Worm (Caenorhabditis elegans) whole organism, midembryonic: Measurements from ENCODE around the gene F19B10.5.

Experiments
- T22C8.4 ChIP-seq: fragments of 200-800 bp; sonication (Bioruptor generic); IDR thresholded peaks from 2 replicates; pipeline ENCODE4 v1.3.6; 2022; ENCODE audit warnings: missing genetic modification characterization, missing compliant biosample characterization
- cog-1 ChIP-seq: sonication (generic microtip); optimal IDR thresholded peaks from 2 replicates; lab custom pipeline; 2016; ENCODE audit warnings: missing genetic modification characterization, missing compliant biosample characterization
- flt-1 ChIP-seq: fragments of 200-800 bp; sonication (Bioruptor generic); IDR thresholded peaks from 2 replicates; pipeline ENCODE4 v1.3.6; 2022; ENCODE audit warnings: missing genetic modification characterization, missing compliant biosample characterization
- klf-2 ChIP-seq: fragments of 200-800 bp; sonication (Bioruptor generic); conservative IDR thresholded peaks from 2 replicates; pipeline ENCODE4 v1.3.6; 2022; ENCODE audit warnings: missing genetic modification reagents, missing genetic modification characterization, missing compliant biosample characterization
- med-1 ChIP-seq: sonication (generic microtip); optimal IDR thresholded peaks from 2 replicates; lab custom pipeline; 2017; ENCODE audit warnings: missing genetic modification characterization, mild to moderate bottlenecking, missing compliant biosample characterization, antibody characterized with exemption, missing genetic modification reagents; ENCODE audit not compliant: insufficient read depth
- ref-1 ChIP-seq: fragments of 200-800 bp; sonication (Bioruptor generic); conservative IDR thresholded peaks from 2 replicates; pipeline ENCODE4 v1.3.6; 2022; ENCODE audit warnings: missing genetic modification reagents, missing genetic modification characterization, missing compliant biosample characterization
- tab-1 ChIP-seq: fragments of 200-800 bp; sonication (Bioruptor generic); IDR thresholded peaks from 2 replicates; pipeline ENCODE4 v1.3.6; 2022; ENCODE audit warnings: missing genetic modification characterization, missing compliant biosample characterization
- ztf-23 ChIP-seq: fragments of 200-800 bp; sonication (Bioruptor generic); IDR thresholded peaks from 2 replicates; pipeline ENCODE4 v1.3.6; 2022; ENCODE audit warnings: missing genetic modification reagents, missing genetic modification characterization, missing compliant biosample characterization
- ztf-29 ChIP-seq: fragments of 200-800 bp; sonication (Bioruptor generic); IDR thresholded peaks from 2 replicates; pipeline ENCODE4 v1.3.6; 2022; ENCODE audit warnings: missing genetic modification reagents, missing genetic modification characterization, missing compliant biosample characterization

ce11 chrII:3616615-3617014 is 38.9 kb upstream of the F19B10.5 start:
- TF ChIP-seq klf-2 (GFP tag; lab: Robert Waterston, UW) (no peak), flt-1 (no peak), tab-1 (GFP tag; lab: Robert Waterston, UW) (no peak), ztf-23 (GFP tag; lab: Robert Waterston, UW) (no peak), ref-1 (no peak), med-1 (GFP tag; lab: Kevin White, UChicago) (no peak), cog-1 (tag; lab: Kevin White, UChicago) (no peak), ztf-29 (no peak), T22C8.4 (GFP tag; lab: Robert Waterston, UW) (no peak)
